Worm (Caenorhabditis elegans) whole organism, L1 larva: ENCODE data around the gene srw-1.

ENCODE experiments used
- ceh-88 ChIP-seq: fragments of 200-800 bp; sonication (Bioruptor generic); IDR thresholded peaks from 2 replicates; pipeline ENCODE4 v1.3.6; 2022; ENCODE audit warnings: missing genetic modification characterization, missing compliant biosample characterization
- ets-5 ChIP-seq: fragments of 200-800 bp; sonication (Bioruptor generic); IDR thresholded peaks from 2 replicates; pipeline ENCODE4 v1.3.6; 2022; ENCODE audit warnings: missing genetic modification characterization, missing compliant biosample characterization
- nhr-90 ChIP-seq: sonication (generic microtip); optimal IDR thresholded peaks from 2 replicates; lab custom pipeline; 2016; ENCODE audit warnings: mild to moderate bottlenecking, missing genetic modification characterization, missing compliant biosample characterization; ENCODE audit not compliant: poor library complexity
- swsn-7 ChIP-seq: sonication (generic microtip); optimal IDR thresholded peaks from 2 replicates; lab custom pipeline; 2016; ENCODE audit warnings: missing genetic modification characterization, missing compliant biosample characterization

srw-1 gene

ce11 chrV:15244456-15244855, 46.4 kb downstream of the srw-1 start, which contains the start of gene kin-30:
Gene kin-30 (plus strand): TSS chrV:15244756.
- no peak for TF ChIP-seq ets-5 (GFP tag; lab: Robert Waterston, UW)
- no peak for TF ChIP-seq swsn-7
- TF ChIP-seq ceh-88 (GFP tag; lab: Robert Waterston, UW), result no peak
- TF ChIP-seq nhr-90 (tag; lab: Kevin White, UChicago), result no peak
- TF ChIP-seq, all 84 proteins: peak for 0
